Fruit fly (Drosophila melanogaster) S2 (cell line): Measurements from ENCODE around the gene ds.

ENCODE experiments used
- CG8478 ChIP-seq: fragments of >200 bp; optimal IDR thresholded peaks from 2 replicates; lab custom pipeline; 2018
- CTCF ChIP-seq, 2 experiments: fragments of >200 bp; optimal IDR thresholded peaks; 2 replicates each; lab custom pipeline; 2018

dm6 chr2L:634208-634614 lies 80.6 kb downstream of the ds start:
- TF ChIP-seq CG8478 (lab: Kevin White, UChicago) (no peak), CTCF (optimal IDR thresholded peaks at IDR 0.05; lab: Kevin White, UChicago) (no peak)
